Worm (Caenorhabditis elegans) whole organism, L4 larva: ENCODE measurements around the gene F07C3.3.

Experiments used
- Y5F2A.4 ChIP-seq: fragments of 200-800 bp; sonication (Bioruptor generic); optimal IDR thresholded peaks from 2 replicates; lab custom pipeline; 2018; ENCODE audit warnings: mild to moderate bottlenecking, missing genetic modification characterization, missing compliant biosample characterization
- aly-2 ChIP-seq: sonication (generic microtip); optimal IDR thresholded peaks from 2 replicates; lab custom pipeline; 2018; ENCODE audit warnings: missing biosample characterization, missing genetic modification characterization
- arid-1 ChIP-seq: fragments of 200-800 bp; sonication (Bioruptor generic); conservative IDR thresholded peaks from 2 replicates; pipeline ENCODE4 v1.3.6; 2022; ENCODE audit warnings: missing genetic modification reagents, missing genetic modification characterization, missing compliant biosample characterization
- ceh-82 ChIP-seq: sonication (generic microtip); optimal IDR thresholded peaks from 2 replicates; lab custom pipeline; 2017; ENCODE audit warnings: missing biosample characterization, missing genetic modification characterization
- daf-19 ChIP-seq: fragments of 200-800 bp; sonication (Bioruptor generic); conservative IDR thresholded peaks from 2 replicates; pipeline ENCODE4 v1.3.6; 2022; ENCODE audit warnings: missing genetic modification characterization, missing compliant biosample characterization
- egl-27 ChIP-seq: sonication (generic microtip); optimal IDR thresholded peaks from 3 replicates; lab custom pipeline; 2017; ENCODE audit warnings: missing biosample characterization, missing genetic modification reagents, missing genetic modification characterization
- fkh-10 ChIP-seq: fragments of 150-350 bp; optimal IDR thresholded peaks from 2 replicates; lab custom pipeline; 2014; ENCODE audit warnings: missing biosample characterization, missing genetic modification reagents, missing genetic modification characterization
- lin-13 ChIP-seq: fragments of 150-350 bp; optimal IDR thresholded peaks from 2 replicates; lab custom pipeline; 2014; ENCODE audit warnings: missing biosample characterization, missing genetic modification reagents, missing genetic modification characterization
- nhr-237 ChIP-seq: sonication (generic microtip); optimal IDR thresholded peaks from 2 replicates; lab custom pipeline; 2017; ENCODE audit warnings: missing biosample characterization, missing genetic modification characterization
- nhr-42 ChIP-seq: fragments of 200-800 bp; sonication (Bioruptor generic); IDR thresholded peaks from 2 replicates; pipeline ENCODE4 v1.3.6; 2022; ENCODE audit warnings: missing genetic modification characterization, missing compliant biosample characterization
- pha-4 ChIP-seq, 2 experiments: fragments of 150-350 bp in 1 of 2; fragments of 200-800 bp in 1 of 2; sonication (Bioruptor generic) in 1 of 2; IDR thresholded peaks in 1 of 2; optimal IDR thresholded peaks in 1 of 2; 2 replicates each; pipeline versions ENCODE4 v1.3.6 to Lab custom; 2014 to 2022; ENCODE audit warnings: missing genetic modification characterization in 2 of 2, missing genetic modification reagents in 2 of 2, missing biosample characterization in 1 of 2, missing compliant biosample characterization in 1 of 2
- skn-1 ChIP-seq: fragments of 150-350 bp; optimal IDR thresholded peaks from 2 replicates; lab custom pipeline; 2014; ENCODE audit warnings: missing biosample characterization, missing genetic modification characterization
- zag-1 ChIP-seq: fragments of 150-350 bp; optimal IDR thresholded peaks from 2 replicates; lab custom pipeline; 2014; ENCODE audit warnings: missing biosample characterization, missing genetic modification characterization

DNA sequence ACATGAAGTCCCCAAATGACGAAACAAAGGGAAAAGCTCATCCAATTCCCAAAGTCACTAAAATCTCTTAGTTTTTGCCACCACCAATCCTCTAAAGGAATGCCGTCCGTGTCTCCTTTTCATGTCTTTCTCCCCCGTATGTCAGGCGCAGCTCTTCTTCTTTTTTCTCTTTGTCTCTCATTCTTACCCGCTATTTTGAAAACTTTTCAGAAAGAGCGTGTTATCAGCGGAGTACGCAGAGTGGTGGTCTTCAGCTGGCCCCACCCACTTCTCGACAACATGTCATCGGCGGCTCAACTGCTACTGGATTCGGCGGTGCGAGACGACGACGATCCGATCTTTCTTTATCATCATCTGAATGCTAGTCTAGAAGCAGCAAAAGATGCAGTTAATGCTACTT is 40.8 kb downstream of the F07C3.3 start, which contains the start of gene sphr-1:
- no peak for TF ChIP-seq aly-2 (tag; lab: Kevin White, UChicago)
- TF ChIP-seq nhr-237 (tag; lab: Kevin White, UChicago) = no peak
- TF ChIP-seq fkh-10 = peak; percentile 6
- TF ChIP-seq arid-1 (GFP tag; lab: Robert Waterston, UW) = no peak
- TF ChIP-seq daf-19 = no peak
- no peak for TF ChIP-seq nhr-42 (GFP tag; lab: Robert Waterston, UW)
- TF ChIP-seq Y5F2A.4 (GFP tag; lab: Kevin White, UChicago) = no peak
- no peak for TF ChIP-seq pha-4 (GFP tag; IDR thresholded peaks at IDR 0.05; lab: Robert Waterston, UW)
- TF ChIP-seq pha-4 (tag; optimal IDR thresholded peaks at IDR 0.05; lab: Kevin White, UChicago) = no peak
- TF ChIP-seq egl-27 = no peak
- no peak for TF ChIP-seq skn-1 (tag; lab: Kevin White, UChicago)
- TF ChIP-seq zag-1 (tag; lab: Kevin White, UChicago) = no peak
- TF ChIP-seq lin-13 (GFP tag; lab: Kevin White, UChicago) = no peak
- TF ChIP-seq ceh-82 = no peak
